Fruit fly (Drosophila melanogaster) whole organism, embryonic: Measurements from ENCODE around the gene bys.
A peak's percentile ranks its signal among the peaks of the same experiment; 100 is the strongest.

Experiments
- Abd-B ChIP-seq: fragments of 200-800 bp; sonication (Bioruptor generic); optimal IDR thresholded peaks from 2 replicates; lab custom pipeline; 2018; ENCODE audit warnings: missing biosample characterization, mild to moderate bottlenecking, missing genetic modification characterization, moderate library complexity
- Adf1 ChIP-seq: fragments of 200-800 bp; sonication (Bioruptor generic); IDR thresholded peaks from 2 replicates; pipeline ENCODE4 v1.3.6; 2022; ENCODE audit warnings: missing biosample characterization, missing genetic modification characterization
- B-H2 ChIP-seq: fragments of 200-800 bp; sonication (Bioruptor generic); optimal IDR thresholded peaks from 2 replicates; lab custom pipeline; 2018; ENCODE audit warnings: missing biosample characterization, mild to moderate bottlenecking, missing genetic modification characterization
- Bteb2 ChIP-seq: fragments of 200-800 bp; sonication (Bioruptor generic); optimal IDR thresholded peaks from 2 replicates; lab custom pipeline; 2016; ENCODE audit warnings: missing biosample characterization, missing genetic modification characterization
- C15 ChIP-seq: fragments of 200-800 bp; sonication (Bioruptor generic); IDR thresholded peaks from 3 replicates; pipeline ENCODE4 v1.3.6; 2022; ENCODE audit warnings: missing biosample characterization, missing genetic modification characterization
- CG10209 ChIP-seq: fragments of 200-800 bp; sonication (Bioruptor generic); optimal IDR thresholded peaks from 3 replicates; lab custom pipeline; 2017; ENCODE audit warnings: missing biosample characterization, mild to moderate bottlenecking, missing genetic modification characterization, missing genetic modification reagents
- CG12942 ChIP-seq: fragments of 200-800 bp; sonication (Bioruptor generic); optimal IDR thresholded peaks from 3 replicates; lab custom pipeline; 2016; ENCODE audit warnings: missing biosample characterization, missing genetic modification characterization
- CG13894 ChIP-seq: fragments of 200-800 bp; sonication (Bioruptor generic); optimal IDR thresholded peaks from 3 replicates; lab custom pipeline; 2018; ENCODE audit warnings: missing biosample characterization, mild to moderate bottlenecking, missing genetic modification characterization, moderate library complexity
- CG14014 ChIP-seq: fragments of 200-800 bp; sonication (Bioruptor generic); IDR thresholded peaks from 2 replicates; pipeline ENCODE4 v1.3.6; 2022; ENCODE audit warnings: missing biosample characterization, missing genetic modification characterization
- CG16779 ChIP-seq: fragments of 200-800 bp; sonication (Bioruptor generic); IDR thresholded peaks from 2 replicates; pipeline ENCODE4 v1.3.6; 2022; ENCODE audit warnings: missing biosample characterization, missing genetic modification characterization
- CG17385 ChIP-seq: fragments of 200-800 bp; sonication (Bioruptor generic); optimal IDR thresholded peaks from 3 replicates; lab custom pipeline; 2018; ENCODE audit warnings: missing biosample characterization, mild to moderate bottlenecking, missing genetic modification characterization
- CG30020 ChIP-seq: fragments of 200-800 bp; optimal IDR thresholded peaks from 2 replicates; lab custom pipeline; 2019; ENCODE audit warnings: missing biosample characterization, mild to moderate bottlenecking, missing genetic modification characterization, moderate library complexity
- CG34422 ChIP-seq: fragments of 200-800 bp; sonication (Bioruptor generic); IDR thresholded peaks from 3 replicates; pipeline ENCODE4 v1.3.6; 2022; ENCODE audit warnings: missing biosample characterization, missing genetic modification characterization
- CG3726 ChIP-seq: fragments of 200-800 bp; sonication (Bioruptor generic); IDR thresholded peaks from 3 replicates; pipeline ENCODE4, ENCODE4 v1.3.6; 2022; ENCODE audit warnings: missing biosample characterization, missing genetic modification characterization
- CG3838 ChIP-seq: fragments of 200-800 bp; sonication (Bioruptor generic); optimal IDR thresholded peaks from 3 replicates; lab custom pipeline; 2016; ENCODE audit warnings: missing biosample characterization, missing genetic modification characterization
- CG3995 ChIP-seq: fragments of 200-800 bp; sonication (Bioruptor generic); optimal IDR thresholded peaks from 3 replicates; lab custom pipeline; 2016; ENCODE audit warnings: missing biosample characterization, missing genetic modification characterization
- CG42726 ChIP-seq: fragments of 200-800 bp; sonication (Bioruptor generic); IDR thresholded peaks from 2 replicates; pipeline ENCODE4 v1.3.6; 2022; ENCODE audit warnings: missing biosample characterization, missing genetic modification characterization; ENCODE audit not compliant: partially characterized antibody
- CG4424 ChIP-seq: fragments of 200-800 bp; sonication (Bioruptor generic); optimal IDR thresholded peaks from 3 replicates; lab custom pipeline; 2016; ENCODE audit warnings: missing biosample characterization, missing genetic modification characterization
- CG6689 ChIP-seq: fragments of 200-800 bp; sonication (Bioruptor generic); IDR thresholded peaks from 2 replicates; pipeline ENCODE4 v1.3.6; 2022; ENCODE audit warnings: missing biosample characterization, missing genetic modification characterization
- CG8388 ChIP-seq: fragments of 200-800 bp; sonication (Bioruptor generic); optimal IDR thresholded peaks from 2 replicates; lab custom pipeline; 2019; ENCODE audit warnings: missing biosample characterization, mild to moderate bottlenecking, missing genetic modification characterization, moderate library complexity
- CG8924 ChIP-seq: fragments of 200-800 bp; optimal IDR thresholded peaks from 3 replicates; lab custom pipeline; 2019; ENCODE audit warnings: missing biosample characterization, mild to moderate bottlenecking, missing genetic modification characterization, moderate library complexity
- Chrac-16 ChIP-seq: fragments of 200-800 bp; sonication (Bioruptor generic); optimal IDR thresholded peaks from 3 replicates; lab custom pipeline; 2016; ENCODE audit warnings: missing biosample characterization, missing genetic modification characterization
- D19A ChIP-seq: fragments of 200-800 bp; optimal IDR thresholded peaks from 3 replicates; lab custom pipeline; 2019; ENCODE audit warnings: missing biosample characterization, mild to moderate bottlenecking, missing genetic modification characterization, moderate library complexity
- Drgx ChIP-seq: fragments of 200-800 bp; sonication (Bioruptor generic); IDR thresholded peaks from 2 replicates; pipeline ENCODE4 v1.3.6; 2022; ENCODE audit warnings: missing biosample characterization, missing genetic modification characterization
- Fer2 ChIP-seq: fragments of 200-800 bp; sonication (Bioruptor generic); optimal IDR thresholded peaks from 2 replicates; lab custom pipeline; 2018; ENCODE audit warnings: missing biosample characterization, mild to moderate bottlenecking, missing genetic modification characterization, moderate library complexity
- H15 ChIP-seq: fragments of 200-800 bp; sonication (Bioruptor generic); IDR thresholded peaks from 3 replicates; pipeline ENCODE4 v1.3.6; 2022; ENCODE audit warnings: missing biosample characterization, missing genetic modification characterization
- HLHmδ ChIP-seq: fragments of 200-800 bp; sonication (Bioruptor generic); optimal IDR thresholded peaks from 2 replicates; lab custom pipeline; 2018; ENCODE audit warnings: missing biosample characterization, mild to moderate bottlenecking, missing genetic modification characterization, moderate library complexity
- HmgD ChIP-seq: fragments of 200-800 bp; sonication (Bioruptor generic); optimal IDR thresholded peaks from 3 replicates; lab custom pipeline; 2016; ENCODE audit warnings: missing biosample characterization, missing genetic modification characterization
- Lhr ChIP-seq: fragments of 200-800 bp; sonication (Bioruptor generic); optimal IDR thresholded peaks from 3 replicates; lab custom pipeline; 2017; ENCODE audit warnings: mild to moderate bottlenecking, missing biosample characterization, missing genetic modification reagents, missing genetic modification characterization
- Ssrp ChIP-seq: fragments of 200-800 bp; sonication (Bioruptor generic); optimal IDR thresholded peaks from 2 replicates; lab custom pipeline; 2018; ENCODE audit warnings: missing biosample characterization, mild to moderate bottlenecking, missing genetic modification characterization, moderate library complexity
- Xbp1 ChIP-seq: fragments of 200-800 bp; sonication (Bioruptor generic); optimal IDR thresholded peaks from 3 replicates; lab custom pipeline; 2016; ENCODE audit warnings: missing biosample characterization, mild to moderate bottlenecking, missing genetic modification characterization
- chif ChIP-seq, 2 experiments: fragments of 200-800 bp; sonication (Bioruptor generic); optimal IDR thresholded peaks; 3 replicates each; lab custom pipeline; 2016; ENCODE audit warnings: missing biosample characterization in 2 of 2, missing genetic modification characterization in 2 of 2
- cwo ChIP-seq: fragments of 200-800 bp; sonication (Bioruptor generic); optimal IDR thresholded peaks from 3 replicates; lab custom pipeline; 2017; ENCODE audit warnings: missing biosample characterization, missing genetic modification characterization, mild to moderate bottlenecking, moderate library complexity, missing genetic modification reagents
- da ChIP-seq: fragments of 200-800 bp; sonication (Bioruptor generic); optimal IDR thresholded peaks from 2 replicates; lab custom pipeline; 2016; ENCODE audit warnings: missing biosample characterization, missing genetic modification characterization
- dmrt99B ChIP-seq: fragments of 200-800 bp; sonication (Bioruptor generic); optimal IDR thresholded peaks from 2 replicates; lab custom pipeline; 2018; ENCODE audit warnings: missing biosample characterization, mild to moderate bottlenecking, missing genetic modification characterization, moderate library complexity
- dpn ChIP-seq, 2 experiments: fragments of 200-800 bp; sonication (Bioruptor generic); optimal IDR thresholded peaks; 3 replicates each; lab custom pipeline; 2016; ENCODE audit warnings: missing biosample characterization in 2 of 2, missing genetic modification characterization in 2 of 2
- fd96Cb ChIP-seq: fragments of 200-800 bp; sonication (Bioruptor generic); optimal IDR thresholded peaks from 2 replicates; lab custom pipeline; 2018; ENCODE audit warnings: missing biosample characterization, mild to moderate bottlenecking, missing genetic modification characterization, moderate library complexity
- hb ChIP-seq: fragments of 200-800 bp; sonication (Bioruptor generic); IDR thresholded peaks from 3 replicates; pipeline ENCODE4 v1.3.6; 2022; ENCODE audit warnings: missing biosample characterization, missing genetic modification characterization; ENCODE audit not compliant: partially characterized antibody
- hkb ChIP-seq, 2 experiments: fragments of 200-800 bp in 1 of 2; fragments of >200 bp in 1 of 2; sonication (Bioruptor generic) in 1 of 2; IDR thresholded peaks in 1 of 2; optimal IDR thresholded peaks in 1 of 2; 2 replicates each; pipeline versions ENCODE4 v1.3.6 to Lab custom; 2017 to 2022; ENCODE audit warnings: missing biosample characterization in 1 of 2, missing genetic modification characterization in 1 of 2
- lbe ChIP-seq: fragments of 200-800 bp; sonication (Bioruptor generic); optimal IDR thresholded peaks from 2 replicates; lab custom pipeline; 2016; ENCODE audit warnings: missing biosample characterization, mild to moderate bottlenecking, missing genetic modification characterization
- mld ChIP-seq: fragments of 200-800 bp; sonication (Bioruptor generic); IDR thresholded peaks from 3 replicates; pipeline ENCODE4 v1.3.6; 2022; ENCODE audit warnings: missing biosample characterization, missing genetic modification characterization; ENCODE audit not compliant: partially characterized antibody
- nom ChIP-seq: fragments of 200-800 bp; sonication (Bioruptor generic); optimal IDR thresholded peaks from 2 replicates; lab custom pipeline; 2017; ENCODE audit warnings: missing biosample characterization, missing genetic modification characterization, mild to moderate bottlenecking, moderate library complexity, missing genetic modification reagents
- onecut ChIP-seq: fragments of 200-800 bp; sonication (Bioruptor generic); IDR thresholded peaks from 2 replicates; pipeline ENCODE4 v1.3.6; 2022; ENCODE audit warnings: missing biosample characterization, missing genetic modification characterization
- phol ChIP-seq: fragments of 200-800 bp; sonication (Bioruptor generic); optimal IDR thresholded peaks from 3 replicates; lab custom pipeline; 2018; ENCODE audit warnings: missing biosample characterization, mild to moderate bottlenecking, missing genetic modification characterization, moderate library complexity
- psq ChIP-seq: fragments of 200-800 bp; sonication (Bioruptor generic); optimal IDR thresholded peaks from 2 replicates; lab custom pipeline; 2017; ENCODE audit warnings: missing biosample characterization, missing genetic modification characterization
- sc ChIP-seq, 3 experiments: fragments of >200 bp in 2 of 3; fragments of 200-800 bp in 1 of 3; sonication (Bioruptor generic) in 1 of 3; optimal IDR thresholded peaks; 2 replicates in 2 of 3; 3 replicates in 1 of 3; lab custom pipeline; 2017; ENCODE audit warnings: mild to moderate bottlenecking in 1 of 3, missing biosample characterization in 1 of 3, missing genetic modification characterization in 1 of 3, missing genetic modification reagents in 1 of 3
- sima ChIP-seq: fragments of 200-800 bp; sonication (Bioruptor generic); optimal IDR thresholded peaks from 2 replicates; lab custom pipeline; 2016; ENCODE audit warnings: missing biosample characterization, missing genetic modification characterization
- sr ChIP-seq: fragments of 200-800 bp; sonication (Bioruptor generic); IDR thresholded peaks from 3 replicates; pipeline ENCODE4 v1.3.6; 2022; ENCODE audit warnings: missing biosample characterization, missing genetic modification characterization
- sug ChIP-seq: fragments of 200-800 bp; optimal IDR thresholded peaks from 2 replicates; lab custom pipeline; 2019; ENCODE audit warnings: missing biosample characterization, mild to moderate bottlenecking, missing genetic modification characterization, moderate library complexity

bys gene

DNA sequence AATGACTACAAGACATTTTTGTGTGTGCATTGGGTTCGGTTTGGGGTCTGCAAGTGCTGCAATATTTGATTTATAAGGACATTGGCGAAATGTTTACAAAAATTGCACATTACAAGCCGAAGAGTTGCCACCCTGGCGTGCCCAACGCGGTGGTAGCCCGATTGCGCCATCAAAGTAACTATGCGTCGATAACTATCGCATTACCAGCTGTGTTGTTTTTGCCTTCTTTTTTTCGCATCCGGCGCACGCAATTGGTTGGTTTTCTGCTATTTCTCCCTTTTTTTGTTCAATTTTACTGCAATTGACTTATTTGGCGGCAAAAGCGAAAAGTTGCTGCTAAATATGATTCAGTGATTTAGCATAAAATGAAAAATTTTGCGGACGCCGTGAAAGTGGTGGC is 33.0 kb downstream of the bys start, which contains the start of gene RpS14b (continued):
- TF ChIP-seq D19A (tag; lab: Kevin White, UChicago) (no peak), H15 (GFP tag; lab: Robert Waterston, UW) (peak; percentile 44; the same call in 1 of the 3 replicates), hb (GFP tag; lab: Robert Waterston, UW) (peak; percentile 41; the same call in 1 of the 3 replicates), Drgx (GFP tag; lab: Robert Waterston, UW) (no peak), CG16779 (no peak), Fer2 (tag; lab: Kevin White, UChicago) (peak; percentile 38), da (GFP tag; lab: Kevin White, UChicago) (peak; percentile 48), dpn (GFP tag; optimal IDR thresholded peaks at IDR 0.05; lab: Kevin White, UChicago) (peak; percentile 15 to 55), chif (GFP tag; optimal IDR thresholded peaks at IDR 0.05; lab: Kevin White, UChicago) (peak; percentile 5 to 52), CG8388 (no peak), CG30020 (tag; lab: Kevin White, UChicago) (peak; percentile 14), phol (tag; lab: Kevin White, UChicago) (peak; percentile 59), HLHmδ (GFP tag; lab: Kevin White, UChicago) (peak; percentile 59), cwo (peak; percentile 35), CG3838 (no peak), mld (peak; percentile 52; the same call in 2 of the 3 replicates), sr (GFP tag; lab: Robert Waterston, UW) (peak; percentile 67), hkb (optimal IDR thresholded peaks at IDR 0.05; lab: Kevin White, UChicago) (peak; percentile 36), hkb (GFP tag; IDR thresholded peaks at IDR 0.05; lab: Robert Waterston, UW) (peak; percentile 71), sc (optimal IDR thresholded peaks at IDR 0.05; lab: Kevin White, UChicago) (no peak), sc (GFP tag; optimal IDR thresholded peaks at IDR 0.05; lab: Kevin White, UChicago) (peak; percentile 8), B-H2 (GFP tag; lab: Kevin White, UChicago) (peak; percentile 87), CG14014 (peak; percentile 60; the same call in 1 of the 2 replicates), Bteb2 (GFP tag; lab: Kevin White, UChicago) (peak; percentile 55), HmgD (GFP tag; lab: Kevin White, UChicago) (peak; percentile 48), CG6689 (GFP tag; lab: Robert Waterston, UW) (no peak), CG3726 (GFP tag; lab: Robert Waterston, UW) (no peak), CG8924 (tag; lab: Kevin White, UChicago) (no peak), CG4424 (GFP tag; lab: Kevin White, UChicago) (peak; percentile 29), psq (no peak), CG34422 (GFP tag; lab: Robert Waterston, UW) (peak; percentile 86), Abd-B (GFP tag; lab: Kevin White, UChicago) (no peak), Adf1 (GFP tag; lab: Robert Waterston, UW) (peak; percentile 54), Lhr (GFP tag; lab: Kevin White, UChicago) (peak; percentile 51), C15 (peak; percentile 61; the same call in 1 of the 3 replicates), CG12942 (GFP tag; lab: Kevin White, UChicago) (peak; percentile 44), lbe (peak; percentile 33), dmrt99B (tag; lab: Kevin White, UChicago) (peak; percentile 10), sima (no peak), CG10209 (peak; percentile 45), CG17385 (GFP tag; lab: Kevin White, UChicago) (peak; percentile 66), Ssrp (no peak), sug (tag; lab: Kevin White, UChicago) (peak; percentile 65), CG3995 (GFP tag; lab: Kevin White, UChicago) (peak; percentile 5), fd96Cb (tag; lab: Kevin White, UChicago) (no peak), nom (GFP tag; lab: Kevin White, UChicago) (peak; percentile 73), CG13894 (peak; percentile 41), Xbp1 (GFP tag; lab: Kevin White, UChicago) (peak; percentile 62), Chrac-16 (peak; percentile 27), CG42726 (GFP tag; lab: Robert Waterston, UW) (peak; percentile 70; the same call in 1 of the 2 replicates), onecut (peak; percentile 69)
